Worm (Caenorhabditis elegans) whole organism, L1 larva: Measurements from ENCODE around the gene F42G4.6.

Experiments
- C04F5.9 ChIP-seq: sonication (generic microtip); optimal IDR thresholded peaks from 2 replicates; lab custom pipeline; 2016; ENCODE audit warnings: missing genetic modification characterization, missing compliant biosample characterization
- C34B4.2 ChIP-seq: sonication (generic microtip); optimal IDR thresholded peaks from 2 replicates; lab custom pipeline; 2017; ENCODE audit warnings: mild to moderate bottlenecking, missing genetic modification characterization, missing compliant biosample characterization
- F16B12.6 ChIP-seq: fragments of 150-350 bp; optimal IDR thresholded peaks from 2 replicates; lab custom pipeline; 2014; ENCODE audit warnings: missing biosample characterization, missing genetic modification characterization
- aly-2 ChIP-seq: fragments of 150-350 bp; optimal IDR thresholded peaks from 2 replicates; lab custom pipeline; 2014; ENCODE audit warnings: missing biosample characterization, missing genetic modification characterization
- ama-1 ChIP-seq: fragments of 150-350 bp; optimal IDR thresholded peaks from 2 replicates; lab custom pipeline; 2014
- blmp-1 ChIP-seq: fragments of 150-350 bp; optimal IDR thresholded peaks from 2 replicates; lab custom pipeline; 2014; ENCODE audit warnings: missing biosample characterization, missing genetic modification characterization
- ceh-63 ChIP-seq: fragments of 200-800 bp; sonication (Bioruptor generic); optimal IDR thresholded peaks from 2 replicates; lab custom pipeline; 2018; ENCODE audit warnings: mild to moderate bottlenecking, missing genetic modification characterization, missing compliant biosample characterization
- ceh-88 ChIP-seq: fragments of 200-800 bp; sonication (Bioruptor generic); IDR thresholded peaks from 2 replicates; pipeline ENCODE4 v1.3.6; 2022; ENCODE audit warnings: missing genetic modification characterization, missing compliant biosample characterization
- dpl-1 ChIP-seq, 3 experiments: fragments of 150-350 bp in 2 of 3; sonication (generic microtip) in 1 of 3; optimal IDR thresholded peaks; 2 replicates each; lab custom pipeline; 2014 to 2017; ENCODE audit warnings: missing biosample characterization in 3 of 3, missing genetic modification characterization in 3 of 3, missing genetic modification reagents in 3 of 3
- efl-3 ChIP-seq: fragments of 200-800 bp; sonication (Bioruptor generic); optimal IDR thresholded peaks from 2 replicates; lab custom pipeline; 2018; ENCODE audit warnings: mild to moderate bottlenecking, missing genetic modification characterization, missing compliant biosample characterization
- egl-13 ChIP-seq: sonication (generic microtip); optimal IDR thresholded peaks from 2 replicates; lab custom pipeline; 2016; ENCODE audit warnings: missing genotype, missing genetic modification reagents, missing genetic modification characterization, missing compliant biosample characterization
- egl-27 ChIP-seq, 2 experiments: fragments of 150-350 bp in 1 of 2; sonication (generic microtip); optimal IDR thresholded peaks; 3 replicates each; lab custom pipeline; 2017 to 2018; ENCODE audit warnings: missing biosample characterization in 2 of 2, missing genetic modification characterization in 2 of 2, missing genetic modification reagents in 2 of 2
- elt-2 ChIP-seq: sonication (generic microtip); optimal IDR thresholded peaks from 2 replicates; lab custom pipeline; 2016; ENCODE audit warnings: missing genetic modification characterization, mild to moderate bottlenecking, inconsistent platforms, missing compliant biosample characterization, missing genetic modification reagents
- fkh-8 ChIP-seq: sonication (generic microtip); optimal IDR thresholded peaks from 2 replicates; lab custom pipeline; 2016; ENCODE audit warnings: mild to moderate bottlenecking, missing genetic modification characterization, missing compliant biosample characterization
- hlh-17 ChIP-seq: fragments of 200-800 bp; sonication (Bioruptor generic); optimal IDR thresholded peaks from 2 replicates; lab custom pipeline; 2018; ENCODE audit warnings: missing genetic modification characterization, mild to moderate bottlenecking, missing compliant biosample characterization, moderate library complexity, borderline replicate concordance
- hlh-4 ChIP-seq: sonication (generic microtip); optimal IDR thresholded peaks from 2 replicates; lab custom pipeline; 2016; ENCODE audit warnings: mild to moderate bottlenecking, missing genetic modification characterization, missing compliant biosample characterization
- hpl-2 ChIP-seq: fragments of 150-350 bp; optimal IDR thresholded peaks from 2 replicates; lab custom pipeline; 2014; ENCODE audit warnings: missing biosample characterization, missing genetic modification reagents, missing genetic modification characterization
- irx-1 ChIP-seq: sonication (generic microtip); optimal IDR thresholded peaks from 2 replicates; lab custom pipeline; 2016; ENCODE audit warnings: missing genetic modification characterization, missing compliant biosample characterization
- isw-1 ChIP-seq: fragments of 200-800 bp; sonication (Bioruptor generic); IDR thresholded peaks from 2 replicates; pipeline ENCODE4 v1.3.6; 2022; ENCODE audit warnings: missing genetic modification characterization, missing compliant biosample characterization
- lin-13 ChIP-seq: fragments of 150-350 bp; optimal IDR thresholded peaks from 2 replicates; lab custom pipeline; 2014; ENCODE audit warnings: missing biosample characterization, missing genetic modification reagents, missing genetic modification characterization
- lin-15B ChIP-seq: fragments of 150-350 bp; sonication (generic microtip); optimal IDR thresholded peaks from 3 replicates; lab custom pipeline; 2014; ENCODE audit warnings: missing biosample characterization, missing genetic modification characterization
- mab-9 ChIP-seq: fragments of 200-800 bp; sonication (Bioruptor generic); IDR thresholded peaks from 2 replicates; pipeline ENCODE4 v1.3.6; 2022; ENCODE audit warnings: missing genetic modification reagents, missing genetic modification characterization, missing compliant biosample characterization
- mdl-1 ChIP-seq, 2 experiments: fragments of 150-350 bp; optimal IDR thresholded peaks; 2 replicates each; lab custom pipeline; 2014 to 2017; ENCODE audit warnings: missing biosample characterization in 2 of 2, missing genetic modification characterization in 2 of 2, inconsistent platforms in 1 of 2
- nhr-12 ChIP-seq: sonication (generic microtip); optimal IDR thresholded peaks from 2 replicates; lab custom pipeline; 2017; ENCODE audit warnings: missing biosample characterization, missing genetic modification characterization
- nhr-19 ChIP-seq: fragments of 200-800 bp; sonication (Bioruptor generic); conservative IDR thresholded peaks from 2 replicates; pipeline ENCODE4 v1.3.6; 2022; ENCODE audit warnings: missing genetic modification characterization, missing compliant biosample characterization
- nhr-20 ChIP-seq: sonication (generic microtip); optimal IDR thresholded peaks from 2 replicates; lab custom pipeline; 2016; ENCODE audit warnings: mild to moderate bottlenecking, missing genetic modification characterization, missing compliant biosample characterization
- nhr-28 ChIP-seq: fragments of 150-350 bp; optimal IDR thresholded peaks from 2 replicates; lab custom pipeline; 2014; ENCODE audit warnings: missing biosample characterization, missing genetic modification characterization
- nhr-71 ChIP-seq: sonication (generic microtip); optimal IDR thresholded peaks from 2 replicates; lab custom pipeline; 2016; ENCODE audit warnings: mild to moderate bottlenecking, missing genetic modification characterization, moderate library complexity, missing compliant biosample characterization
- nhr-76 ChIP-seq: sonication (generic microtip); optimal IDR thresholded peaks from 2 replicates; lab custom pipeline; 2017; ENCODE audit warnings: missing biosample characterization, missing genetic modification characterization
- nhr-77 ChIP-seq: fragments of 150-350 bp; optimal IDR thresholded peaks from 2 replicates; lab custom pipeline; 2014; ENCODE audit warnings: missing biosample characterization, missing genetic modification characterization
- pag-3 ChIP-seq: sonication (generic microtip); optimal IDR thresholded peaks from 2 replicates; lab custom pipeline; 2017; ENCODE audit warnings: missing genetic modification characterization, mild to moderate bottlenecking, missing compliant biosample characterization, antibody characterized with exemption, borderline replicate concordance; ENCODE audit not compliant: insufficient read depth
- pax-3 ChIP-seq: fragments of 200-800 bp; sonication (Bioruptor generic); optimal IDR thresholded peaks from 2 replicates; lab custom pipeline; 2018; ENCODE audit warnings: mild to moderate bottlenecking, missing genetic modification characterization, moderate library complexity, missing compliant biosample characterization
- sox-4 ChIP-seq: sonication (generic microtip); optimal IDR thresholded peaks from 2 replicates; lab custom pipeline; 2016; ENCODE audit warnings: missing genetic modification characterization, missing compliant biosample characterization
- swsn-7 ChIP-seq: sonication (generic microtip); optimal IDR thresholded peaks from 2 replicates; lab custom pipeline; 2016; ENCODE audit warnings: missing genetic modification characterization, missing compliant biosample characterization
- tbx-2 ChIP-seq: sonication (generic microtip); optimal IDR thresholded peaks from 2 replicates; lab custom pipeline; 2016; ENCODE audit warnings: missing genetic modification characterization, missing compliant biosample characterization
- unc-30 ChIP-seq: sonication (generic microtip); optimal IDR thresholded peaks from 2 replicates; lab custom pipeline; 2017; ENCODE audit warnings: missing biosample characterization, missing genetic modification characterization
- vab-15 ChIP-seq: sonication (generic microtip); optimal IDR thresholded peaks from 2 replicates; lab custom pipeline; 2017; ENCODE audit warnings: missing genotype, mild to moderate bottlenecking, missing genetic modification characterization, missing compliant biosample characterization
- zag-1 ChIP-seq: fragments of 150-350 bp; optimal IDR thresholded peaks from 2 replicates; lab custom pipeline; 2014; ENCODE audit warnings: missing biosample characterization, missing genetic modification characterization
- zip-4 ChIP-seq: fragments of 200-800 bp; sonication (Bioruptor generic); optimal IDR thresholded peaks from 2 replicates; lab custom pipeline; 2018; ENCODE audit warnings: mild to moderate bottlenecking, missing genetic modification characterization, moderate library complexity, missing compliant biosample characterization
- ztf-4 ChIP-seq: fragments of 150-350 bp; optimal IDR thresholded peaks from 2 replicates; lab custom pipeline; 2014; ENCODE audit warnings: missing biosample characterization, missing genetic modification characterization

Gene F42G4.6

ce11 chrII:13117135-13117534 lies 38.0 kb downstream of the F42G4.6 start, which contains the start of gene gfm-1 (continued):
- TF ChIP-seq zag-1 (tag; lab: Kevin White, UChicago) (no peak), C04F5.9 (peak; percentile 84), elt-2 (tag; lab: Kevin White, UChicago) (peak; percentile 67), nhr-28 (tag; lab: Kevin White, UChicago) (no peak), egl-13 (tag; lab: Kevin White, UChicago) (peak; percentile 88), nhr-76 (tag; lab: Kevin White, UChicago) (no peak), lin-13 (GFP tag; lab: Kevin White, UChicago) (no peak), vab-15 (peak; percentile 28), mab-9 (GFP tag; lab: Robert Waterston, UW) (peak; percentile 81), nhr-20 (peak; percentile 77), nhr-71 (tag; lab: Kevin White, UChicago) (peak; percentile 89), lin-15B (peak; percentile 72), tbx-2 (tag; lab: Kevin White, UChicago) (peak; percentile 87), hlh-4 (tag; lab: Kevin White, UChicago) (peak; percentile 71), sox-4 (tag; lab: Kevin White, UChicago) (peak; percentile 91), nhr-77 (no peak), swsn-7 (tag; lab: Kevin White, UChicago) (peak; percentile 85), ceh-63 (GFP tag; lab: Kevin White, UChicago) (no peak), C34B4.2 (tag; lab: Kevin White, UChicago) (no peak), fkh-8 (tag; lab: Kevin White, UChicago) (peak; percentile 70), hlh-17 (GFP tag; lab: Kevin White, UChicago) (no peak), egl-27 (tag; optimal IDR thresholded peaks at IDR 0.05; lab: Kevin White, UChicago) (no peak), aly-2 (tag; lab: Kevin White, UChicago) (no peak), pag-3 (tag; lab: Kevin White, UChicago) (no peak), nhr-12 (tag; lab: Kevin White, UChicago) (no peak), zip-4 (no peak), blmp-1 (tag; lab: Kevin White, UChicago) (no peak), unc-30 (no peak), ama-1 (lab: Kevin White, UChicago) (no peak), dpl-1 (GFP tag; optimal IDR thresholded peaks at IDR 0.05; lab: Kevin White, UChicago) (peak; percentile 53 to 72 (median 67)), mdl-1 (tag; optimal IDR thresholded peaks at IDR 0.05; lab: Kevin White, UChicago) (no peak)

ce11 chrII:13122720-13123119 lies 43.5 kb downstream of the F42G4.6 start, which contains the start of gene bath-45:
TSS of gene bath-45 (plus strand) at chrII:13123020.
- TF ChIP-seq F16B12.6 (no peak), ceh-63 (GFP tag; lab: Kevin White, UChicago) (no peak), nhr-19 (no peak), irx-1 (tag; lab: Kevin White, UChicago) (no peak), ztf-4 (tag; lab: Kevin White, UChicago) (no peak), lin-13 (GFP tag; lab: Kevin White, UChicago) (no peak), nhr-77 (no peak), efl-3 (no peak), dpl-1 (GFP tag; optimal IDR thresholded peaks at IDR 0.05; lab: Kevin White, UChicago) (no peak), isw-1 (GFP tag; lab: Robert Waterston, UW) (no peak), hlh-4 (tag; lab: Kevin White, UChicago) (no peak)

- TF ChIP-seq pag-3 (tag; lab: Kevin White, UChicago) (no peak), isw-1 (GFP tag; lab: Robert Waterston, UW) (no peak), ceh-88 (GFP tag; lab: Robert Waterston, UW) (no peak), hpl-2 (GFP tag; lab: Kevin White, UChicago) (no peak), pax-3 (no peak), aly-2 (tag; lab: Kevin White, UChicago) (no peak), efl-3 (no peak)
These were observed 50.4 kb downstream of the F42G4.6 start, which contains the start of gene F29C12.6 for ce11 chrII:13129602-13130001. TSS of gene F29C12.6 (plus strand) at chrII:13129902.
